Worm (Caenorhabditis elegans) whole organism, L3 larva: ENCODE results near the gene R07C3.13.

Experiments
- R02D3.7 ChIP-seq: fragments of 150-350 bp; optimal IDR thresholded peaks from 2 replicates; lab custom pipeline; 2014; ENCODE audit warnings: missing biosample characterization, missing genetic modification characterization
- aly-2 ChIP-seq: fragments of 150-350 bp; optimal IDR thresholded peaks from 2 replicates; lab custom pipeline; 2014; ENCODE audit warnings: missing biosample characterization, missing genetic modification characterization
- ama-1 ChIP-seq: fragments of 150-350 bp; optimal IDR thresholded peaks from 2 replicates; lab custom pipeline; 2018
- ceh-16 ChIP-seq: sonication (generic microtip); optimal IDR thresholded peaks from 2 replicates; lab custom pipeline; 2017; ENCODE audit warnings: missing biosample characterization, missing genetic modification characterization
- ceh-28 ChIP-seq: fragments of 150-350 bp; optimal IDR thresholded peaks from 2 replicates; lab custom pipeline; 2014; ENCODE audit warnings: missing biosample characterization, missing genetic modification reagents, missing genetic modification characterization
- ceh-82 ChIP-seq: fragments of 150-350 bp; optimal IDR thresholded peaks from 2 replicates; lab custom pipeline; 2014; ENCODE audit warnings: missing biosample characterization, missing genetic modification characterization
- ceh-9 ChIP-seq: sonication (generic microtip); optimal IDR thresholded peaks from 2 replicates; lab custom pipeline; 2018; ENCODE audit warnings: missing biosample characterization, missing genetic modification characterization
- daf-12 ChIP-seq: fragments of 150-350 bp; optimal IDR thresholded peaks from 2 replicates; lab custom pipeline; 2014; ENCODE audit warnings: missing biosample characterization, missing genetic modification reagents, missing genetic modification characterization
- egl-27 ChIP-seq: sonication (generic microtip); optimal IDR thresholded peaks from 4 replicates; lab custom pipeline; 2017; ENCODE audit warnings: missing biosample characterization, missing genetic modification reagents, missing genetic modification characterization
- egl-5 ChIP-seq: fragments of 150-350 bp; optimal IDR thresholded peaks from 2 replicates; lab custom pipeline; 2017; ENCODE audit warnings: missing biosample characterization, missing genetic modification reagents, missing genetic modification characterization, inconsistent platforms
- elt-1 ChIP-seq: fragments of 150-350 bp; optimal IDR thresholded peaks from 2 replicates; lab custom pipeline; 2014; ENCODE audit warnings: missing biosample characterization, missing genetic modification characterization
- elt-2 ChIP-seq: sonication (generic microtip); optimal IDR thresholded peaks from 2 replicates; lab custom pipeline; 2016; ENCODE audit warnings: missing genetic modification reagents, mild to moderate bottlenecking, missing genetic modification characterization, missing compliant biosample characterization
- elt-3 ChIP-seq, 3 experiments: fragments of 150-350 bp in 1 of 3; sonication (generic microtip) in 2 of 3; optimal IDR thresholded peaks; 2 replicates in 2 of 3; 4 replicates in 1 of 3; lab custom pipeline; 2014 to 2017; ENCODE audit warnings: missing biosample characterization in 3 of 3, missing genetic modification characterization in 3 of 3
- fkh-2 ChIP-seq: fragments of 150-350 bp; optimal IDR thresholded peaks from 2 replicates; lab custom pipeline; 2014; ENCODE audit warnings: missing biosample characterization, missing genetic modification reagents, missing genetic modification characterization
- fos-1 ChIP-seq: fragments of 150-350 bp; optimal IDR thresholded peaks from 2 replicates; lab custom pipeline; 2014; ENCODE audit warnings: missing biosample characterization, missing genetic modification characterization
- hmg-11 ChIP-seq: sonication (generic microtip); optimal IDR thresholded peaks from 2 replicates; lab custom pipeline; 2016; ENCODE audit warnings: missing genetic modification characterization, missing compliant biosample characterization
- jun-1 ChIP-seq: fragments of 150-350 bp; optimal IDR thresholded peaks from 2 replicates; lab custom pipeline; 2014; ENCODE audit warnings: missing biosample characterization, missing genetic modification reagents, missing genetic modification characterization
- lin-15B ChIP-seq: fragments of 150-350 bp; optimal IDR thresholded peaks from 2 replicates; lab custom pipeline; 2014; ENCODE audit warnings: missing biosample characterization, missing genetic modification characterization
- lin-39 ChIP-seq: fragments of 150-350 bp; optimal IDR thresholded peaks from 2 replicates; lab custom pipeline; 2018; ENCODE audit warnings: missing biosample characterization, missing genetic modification reagents, missing genetic modification characterization
- lsy-12 ChIP-seq: sonication (generic microtip); optimal IDR thresholded peaks from 2 replicates; lab custom pipeline; 2016; ENCODE audit warnings: mild to moderate bottlenecking, missing genetic modification characterization, missing compliant biosample characterization
- mdl-1 ChIP-seq: fragments of 150-350 bp; optimal IDR thresholded peaks from 2 replicates; lab custom pipeline; 2014; ENCODE audit warnings: missing biosample characterization, missing genetic modification characterization
- nfya-1 ChIP-seq: sonication (generic microtip); optimal IDR thresholded peaks from 2 replicates; lab custom pipeline; 2017; ENCODE audit warnings: missing genetic modification characterization, mild to moderate bottlenecking, missing compliant biosample characterization, antibody characterized with exemption, moderate library complexity; ENCODE audit not compliant: insufficient read depth
- nhr-12 ChIP-seq: fragments of 150-350 bp; optimal IDR thresholded peaks from 2 replicates; lab custom pipeline; 2014; ENCODE audit warnings: missing biosample characterization, missing genetic modification characterization
- nhr-23 ChIP-seq: fragments of 150-350 bp; optimal IDR thresholded peaks from 2 replicates; lab custom pipeline; 2014; ENCODE audit warnings: missing biosample characterization, missing genetic modification reagents, missing genetic modification characterization
- nhr-237 ChIP-seq: fragments of 150-350 bp; optimal IDR thresholded peaks from 2 replicates; lab custom pipeline; 2014; ENCODE audit warnings: missing biosample characterization, missing genetic modification characterization
- nhr-25 ChIP-seq: sonication (generic microtip); optimal IDR thresholded peaks from 2 replicates; lab custom pipeline; 2017; ENCODE audit warnings: missing biosample characterization, missing genetic modification characterization
- nhr-28 ChIP-seq: fragments of 150-350 bp; optimal IDR thresholded peaks from 2 replicates; lab custom pipeline; 2014; ENCODE audit warnings: missing biosample characterization, missing genetic modification characterization
- nhr-67 ChIP-seq: fragments of 150-350 bp; optimal IDR thresholded peaks from 2 replicates; lab custom pipeline; 2014; ENCODE audit warnings: missing biosample characterization, missing genetic modification characterization
- nhr-76 ChIP-seq: fragments of 150-350 bp; sonication (generic microtip); optimal IDR thresholded peaks from 5 replicates; lab custom pipeline; 2014; ENCODE audit warnings: missing biosample characterization, missing genetic modification characterization
- nhr-77 ChIP-seq: fragments of 150-350 bp; optimal IDR thresholded peaks from 2 replicates; lab custom pipeline; 2014; ENCODE audit warnings: missing biosample characterization, missing genetic modification characterization
- pha-4 ChIP-seq: fragments of 150-350 bp; optimal IDR thresholded peaks from 2 replicates; lab custom pipeline; 2014; ENCODE audit warnings: missing biosample characterization, missing genetic modification reagents, missing genetic modification characterization
- pqm-1 ChIP-seq: fragments of 150-350 bp; optimal IDR thresholded peaks from 2 replicates; lab custom pipeline; 2017; ENCODE audit warnings: missing biosample characterization, missing genetic modification characterization, inconsistent platforms
- sea-2 ChIP-seq: fragments of 150-350 bp; sonication (generic microtip); optimal IDR thresholded peaks from 4 replicates; lab custom pipeline; 2014; ENCODE audit warnings: missing biosample characterization, missing genetic modification reagents, missing genetic modification characterization
- skn-1 ChIP-seq: fragments of 150-350 bp; optimal IDR thresholded peaks from 2 replicates; lab custom pipeline; 2014; ENCODE audit warnings: missing biosample characterization, missing genetic modification characterization
- snpc-4 ChIP-seq: fragments of 150-350 bp; optimal IDR thresholded peaks from 2 replicates; lab custom pipeline; 2014; ENCODE audit warnings: missing biosample characterization, missing genetic modification characterization
- tbx-2 ChIP-seq: sonication (generic microtip); optimal IDR thresholded peaks from 2 replicates; lab custom pipeline; 2016; ENCODE audit warnings: mild to moderate bottlenecking, missing genetic modification characterization, missing compliant biosample characterization
- unc-39 ChIP-seq: sonication (generic microtip); optimal IDR thresholded peaks from 4 replicates; lab custom pipeline; 2017; ENCODE audit warnings: missing biosample characterization, missing genetic modification characterization
- zag-1 ChIP-seq: fragments of 150-350 bp; optimal IDR thresholded peaks from 2 replicates; lab custom pipeline; 2014; ENCODE audit warnings: missing biosample characterization, missing genetic modification characterization
- ztf-4 ChIP-seq: fragments of 150-350 bp; optimal IDR thresholded peaks from 2 replicates; lab custom pipeline; 2014; ENCODE audit warnings: missing biosample characterization, missing genetic modification characterization

Gene R07C3.13

ce11 chrII:911680-912079 lies 15.6 kb downstream of the R07C3.13 start, which contains the start of gene fbxc-31:
Gene fbxc-31 (plus strand): TSS chrII:911980.
- TF ChIP-seq sea-2 (GFP tag; lab: Kevin White, UChicago) (no peak), mdl-1 (tag; lab: Kevin White, UChicago) (no peak), lin-15B (tag; lab: Kevin White, UChicago) (no peak)

DNA sequence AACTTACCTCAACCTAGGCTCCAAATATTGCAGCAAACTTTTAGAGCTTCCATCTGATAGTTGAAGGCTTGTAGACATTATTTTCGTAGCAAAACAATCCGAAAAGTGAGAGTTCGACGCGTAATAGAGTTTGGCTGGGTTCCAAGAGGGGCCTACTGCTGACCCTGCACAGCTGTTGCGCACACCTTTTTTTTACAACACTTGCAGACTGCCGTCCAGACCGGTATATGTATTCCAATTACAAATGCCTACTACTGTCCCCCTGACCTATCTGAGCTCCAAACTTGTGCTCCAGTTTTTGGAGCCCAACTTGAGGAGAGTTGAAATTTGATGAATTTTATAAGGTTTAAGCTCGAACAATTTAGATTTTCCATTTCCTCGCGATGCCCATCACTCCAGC lies 17.7 kb downstream of the R07C3.13 start, which contains the start of the genes fbxc-24 and fbxc-27:
TSS of gene fbxc-24 (minus strand) at position 101 of the 400 bp plus-strand sequence.
TSS of gene fbxc-27 (plus strand) at position 216 of the 400 bp plus-strand sequence.
- TF ChIP-seq ceh-82 = no peak
- no peak for TF ChIP-seq nhr-25 (tag; lab: Kevin White, UChicago)
- TF ChIP-seq ama-1 = no peak
- no peak for TF ChIP-seq nhr-23
- no peak for TF ChIP-seq nhr-28 (tag; lab: Kevin White, UChicago)
- no peak for TF ChIP-seq zag-1 (tag; lab: Kevin White, UChicago)
- no peak for TF ChIP-seq pha-4 (tag; lab: Kevin White, UChicago)
- no peak for TF ChIP-seq tbx-2 (tag; lab: Kevin White, UChicago)
- TF ChIP-seq fkh-2 (tag; lab: Kevin White, UChicago) = no peak
- no peak for TF ChIP-seq hmg-11 (tag; lab: Kevin White, UChicago)
- no peak for TF ChIP-seq unc-39 (tag; lab: Kevin White, UChicago)
- TF ChIP-seq fos-1 (tag; lab: Kevin White, UChicago) = no peak
- TF ChIP-seq elt-1 = no peak

- peak; percentile 13 for TF ChIP-seq snpc-4 (tag; lab: Kevin White, UChicago)
- TF ChIP-seq lsy-12 (tag; lab: Kevin White, UChicago) = no peak
Observed at ce11 chrII:905335-905734, 21.9 kb downstream of the R07C3.13 start.

DNA sequence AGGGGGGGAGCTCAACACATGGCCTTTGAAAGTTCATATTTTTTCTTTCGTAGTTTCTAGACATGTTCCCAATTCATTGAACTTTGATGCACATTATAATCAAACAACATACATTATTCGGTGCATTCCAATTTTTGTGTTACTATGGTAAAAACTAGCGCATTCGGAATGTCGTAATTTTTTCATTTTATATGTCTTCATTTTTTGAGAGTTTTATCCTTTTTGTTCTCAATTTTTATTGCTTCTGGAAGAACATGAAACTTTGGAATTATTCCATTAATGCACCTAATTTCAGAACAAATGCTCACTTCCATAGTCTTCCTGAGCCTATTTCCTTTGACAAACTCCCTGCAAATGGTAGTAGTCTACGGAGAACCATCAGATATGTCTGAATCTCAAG lies 25.6 kb downstream of the R07C3.13 start, which contains the start of gene T07D3.2:
TSS of gene T07D3.2 (plus strand) at position 301 of the 400 bp plus-strand sequence.
- TF ChIP-seq ama-1 (no peak), nhr-12 (no peak), ceh-9 (tag; lab: Kevin White, UChicago) (no peak), ceh-28 (tag; lab: Kevin White, UChicago) (no peak), nhr-67 (no peak), lin-15B (tag; lab: Kevin White, UChicago) (no peak), ceh-16 (tag; lab: Kevin White, UChicago) (no peak), nhr-28 (tag; lab: Kevin White, UChicago) (no peak), jun-1 (tag; lab: Kevin White, UChicago) (no peak), tbx-2 (tag; lab: Kevin White, UChicago) (no peak), daf-12 (tag; lab: Kevin White, UChicago) (no peak), mdl-1 (tag; lab: Kevin White, UChicago) (no peak), nhr-25 (tag; lab: Kevin White, UChicago) (no peak), R02D3.7 (tag; lab: Kevin White, UChicago) (no peak), pqm-1 (no peak), fkh-2 (tag; lab: Kevin White, UChicago) (no peak)

DNA sequence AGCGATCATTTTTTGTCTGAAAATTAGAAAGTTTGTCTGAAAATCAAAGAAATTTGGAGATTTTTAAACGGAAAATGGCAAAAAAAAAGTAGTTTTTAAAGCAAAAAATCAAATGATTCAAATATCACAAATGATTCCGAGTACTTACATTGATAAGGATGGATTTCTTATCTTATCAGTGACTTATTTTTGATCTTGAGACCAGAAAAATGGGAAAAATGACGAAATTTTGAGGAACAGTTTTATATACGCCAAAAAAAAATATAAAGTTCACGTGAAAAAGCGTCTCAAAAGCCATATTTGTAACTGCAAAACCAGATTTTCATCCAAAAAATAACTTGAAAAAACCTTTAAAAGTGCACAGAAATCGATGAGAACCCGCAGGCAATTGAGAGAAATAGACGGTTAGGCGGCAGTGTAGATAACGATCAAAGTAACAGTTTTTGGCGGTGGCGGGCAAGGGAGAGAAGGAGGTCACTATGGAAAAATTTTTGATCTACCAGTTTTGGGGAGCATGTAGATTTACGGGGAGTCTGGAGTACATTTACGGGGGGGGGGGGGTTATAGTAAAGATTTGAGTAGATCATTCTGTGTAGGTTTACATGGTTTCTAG lies 26.4 kb downstream of the R07C3.13 start, which contains the start of gene T07D3.9:
TSS of gene T07D3.9 (minus strand) at position 194 of the 613 bp plus-strand sequence.
- TF ChIP-seq aly-2 (tag; lab: Kevin White, UChicago) (no peak), egl-5 (tag; lab: Kevin White, UChicago) (no peak), fos-1 (tag; lab: Kevin White, UChicago) (no peak), elt-2 (tag; lab: Kevin White, UChicago) (peak; percentile 94), nhr-23 (no peak), skn-1 (tag; lab: Kevin White, UChicago) (no peak), ceh-28 (tag; lab: Kevin White, UChicago) (peak; percentile 40), ceh-16 (tag; lab: Kevin White, UChicago) (no peak), hmg-11 (tag; lab: Kevin White, UChicago) (no peak), snpc-4 (tag; lab: Kevin White, UChicago) (no peak), jun-1 (tag; lab: Kevin White, UChicago) (peak; percentile 3), ama-1 (no peak), elt-3 (tag; optimal IDR thresholded peaks at IDR 0.05; lab: Kevin White, UChicago) (peak; percentile 6 to 87 (median 76)), nfya-1 (no peak), ceh-9 (tag; lab: Kevin White, UChicago) (no peak), elt-1 (no peak), ztf-4 (tag; lab: Kevin White, UChicago) (no peak), nhr-28 (tag; lab: Kevin White, UChicago) (no peak), sea-2 (GFP tag; lab: Kevin White, UChicago) (no peak), lsy-12 (tag; lab: Kevin White, UChicago) (no peak), egl-27 (tag; lab: Kevin White, UChicago) (peak; percentile 38), zag-1 (tag; lab: Kevin White, UChicago) (no peak), nhr-12 (no peak), daf-12 (tag; lab: Kevin White, UChicago) (no peak), nhr-77 (no peak), lin-39 (tag; lab: Kevin White, UChicago) (no peak), nhr-76 (tag; lab: Kevin White, UChicago) (no peak), pqm-1 (peak; percentile 83), nhr-237 (tag; lab: Kevin White, UChicago) (no peak)
